Fruit fly (Drosophila melanogaster): ENCODE data around the gene Tango4.

Gene Tango4

dm6 chrX:12003437-12004394 is 17.2 kb upstream of the Tango4 start, which contains the start of gene fw (continued):
- TF ChIP-seq CHES-1-like (GFP tag; optimal IDR thresholded peaks at IDR 0.05) (no peak), Dref (GFP tag; IDR thresholded peaks at IDR 0.05) (no peak), chif (GFP tag; optimal IDR thresholded peaks at IDR 0.05) (peak in 1 of 2 experiments; percentile 26), CG6854 (GFP tag; optimal IDR thresholded peaks at IDR 0.05) (no peak), ATbp (GFP tag; optimal IDR thresholded peaks at IDR 0.05) (peak; percentile 46), dan (GFP tag; IDR thresholded peaks at IDR 0.05) (no peak), unpg (GFP tag; optimal IDR thresholded peaks at IDR 0.05) (peak; percentile 63), CG7372 (GFP tag; IDR thresholded peaks at IDR 0.05) (no peak), mld (GFP tag; IDR thresholded peaks at IDR 0.05; ENCODE audit: partially characterized antibody) (no peak), CG14667 (GFP tag; IDR thresholded peaks at IDR 0.05) (no peak), CG12219 (GFP tag; optimal IDR thresholded peaks at IDR 0.05) (peak; percentile 17), cato (GFP tag; optimal IDR thresholded peaks at IDR 0.05; ENCODE audit: borderline replicate concordance) (no peak), Dip3 (GFP tag; optimal IDR thresholded peaks at IDR 0.05) (no peak), CG6683 (GFP tag; optimal IDR thresholded peaks at IDR 0.05) (no peak), fd3F (GFP tag; optimal IDR thresholded peaks at IDR 0.05) (peak; percentile 14), bsh (GFP tag; optimal IDR thresholded peaks at IDR 0.05) (peak in 1 of 2 experiments; percentile 67), sd (tag; optimal IDR thresholded peaks at IDR 0.05) (no peak), slbo (GFP tag; IDR thresholded peaks at IDR 0.05) (peak; percentile 50), usp (GFP tag; optimal IDR thresholded peaks at IDR 0.05) (no peak), wor (GFP tag; IDR thresholded peaks at IDR 0.05) (0 out of 2 replicates have a peak, but pooled peaks have one; percentile 18), odd (GFP tag; optimal IDR thresholded peaks at IDR 0.05) (no peak), NFAT (GFP tag; IDR thresholded peaks at IDR 0.05) (no peak), gcm2 (GFP tag; optimal IDR thresholded peaks at IDR 0.05) (no peak), CG3726 (GFP tag; IDR thresholded peaks at IDR 0.05) (0 out of 3 replicates have a peak, but pooled peaks have one; percentile 6), Ssrp (tag; optimal IDR thresholded peaks at IDR 0.05) (no peak), ac (GFP tag; optimal IDR thresholded peaks at IDR 0.05) (no peak), dati (GFP tag; IDR thresholded peaks at IDR 0.05) (no peak), Atf-2 (GFP tag; optimal IDR thresholded peaks at IDR 0.05) (no peak), da (GFP tag; optimal IDR thresholded peaks at IDR 0.05) (no peak), Eip74EF (GFP tag; optimal IDR thresholded peaks at IDR 0.05) (no peak), CG15073 (GFP tag; optimal IDR thresholded peaks at IDR 0.05) (no peak), CG6689 (GFP tag; IDR thresholded peaks at IDR 0.05) (0 out of 2 replicates have a peak, but pooled peaks have one; percentile 11), CG8478 (optimal IDR thresholded peaks at IDR 0.05) (no peak), kay (GFP tag; optimal IDR thresholded peaks at IDR 0.05) (no peak), pita (GFP tag; optimal IDR thresholded peaks at IDR 0.05) (no peak), sima (GFP tag; optimal IDR thresholded peaks at IDR 0.05) (no peak), jigr1 (GFP tag; IDR thresholded peaks at IDR 0.05) (0 out of 3 replicates have a peak, but pooled peaks have one; percentile 26), CG16813 (GFP tag; IDR thresholded peaks at IDR 0.05; ENCODE audit: partially characterized antibody) (no peak), CG15514 (GFP tag; optimal IDR thresholded peaks at IDR 0.05) (no peak), ase (GFP tag; IDR thresholded peaks at IDR 0.05) (peak; percentile 55; the same call in 1 of the 3 replicates), Max (GFP tag; optimal IDR thresholded peaks at IDR 0.05) (no peak), CG3847 (GFP tag; IDR thresholded peaks at IDR 0.05) (no peak; the same call in 1 of the 2 replicates), emc (GFP tag; optimal IDR thresholded peaks at IDR 0.05) (no peak), CG4424 (GFP tag; optimal IDR thresholded peaks at IDR 0.05) (no peak), CG4730 (GFP tag; IDR thresholded peaks at IDR 0.05) (no peak), CG4404 (GFP tag; IDR thresholded peaks at IDR 0.05) (no peak), jumu (GFP tag; optimal IDR thresholded peaks at IDR 0.05) (no peak), CG3995 (GFP tag; optimal IDR thresholded peaks at IDR 0.05) (no peak), CG9876 (GFP tag; optimal IDR thresholded peaks at IDR 0.05) (no peak)

All from whole organism, embryonic.